Worm (Caenorhabditis elegans): ENCODE measurements around the gene T04C9.2.

- TF ChIP-seq hlh-13 (GFP tag; optimal IDR thresholded peaks at IDR 0.05) (no peak), nhr-232 (tag; optimal IDR thresholded peaks at IDR 0.05) (no peak), C08G9.2 (tag; optimal IDR thresholded peaks at IDR 0.05) (no peak), eyg-1 (tag; optimal IDR thresholded peaks at IDR 0.05) (no peak), unc-42 (tag; optimal IDR thresholded peaks at IDR 0.05) (no peak), madf-2 (tag; optimal IDR thresholded peaks at IDR 0.05) (no peak), npax-4 (tag; optimal IDR thresholded peaks at IDR 0.05) (no peak), nfya-1 (tag; optimal IDR thresholded peaks at IDR 0.05) (no peak), rnt-1 (tag; optimal IDR thresholded peaks at IDR 0.05) (no peak), nhr-11 (tag; optimal IDR thresholded peaks at IDR 0.05) (no peak)
These were observed 27.5 kb upstream of the T04C9.2 start for ce11 chrIII:5964058-5964632.
